Worm (Caenorhabditis elegans) whole organism, L2 larva: ENCODE measurements around the gene tag-275.

Experiments
- elt-1 ChIP-seq: fragments of 150-350 bp; optimal IDR thresholded peaks from 2 replicates; lab custom pipeline; 2014; ENCODE audit warnings: missing biosample characterization, missing genetic modification characterization
- lin-13 ChIP-seq: fragments of 150-350 bp; optimal IDR thresholded peaks from 2 replicates; lab custom pipeline; 2014; ENCODE audit warnings: missing biosample characterization, missing genetic modification reagents, missing genetic modification characterization
- lsy-2 ChIP-seq, 2 experiments: fragments of 150-350 bp in 1 of 2; sonication (generic microtip) in 1 of 2; optimal IDR thresholded peaks; 2 replicates each; lab custom pipeline; 2014 to 2017; ENCODE audit warnings: missing biosample characterization in 2 of 2, missing genetic modification characterization in 2 of 2
- nhr-6 ChIP-seq: fragments of 150-350 bp; optimal IDR thresholded peaks from 2 replicates; lab custom pipeline; 2014; ENCODE audit warnings: missing biosample characterization, missing genetic modification characterization
- unc-62 ChIP-seq: fragments of 150-350 bp; optimal IDR thresholded peaks from 2 replicates; lab custom pipeline; 2014; ENCODE audit warnings: missing biosample characterization, missing genetic modification reagents, missing genetic modification characterization

- TF ChIP-seq nhr-6 (tag; lab: Kevin White, UChicago) (no peak), lin-13 (GFP tag; lab: Kevin White, UChicago) (peak; percentile 27), elt-1 (no peak), lsy-2 (tag; optimal IDR thresholded peaks at IDR 0.05; lab: Kevin White, UChicago) (peak in 1 of 2 experiments; percentile 31), unc-62 (no peak)
Observed at ce11 chrX:6097551-6097950, 52.8 kb downstream of the tag-275 start, which contains the start of gene C15H9.4.
